Fruit fly (Drosophila melanogaster) whole organism, embryonic: Measurements from ENCODE around the gene Mgat4b.

Source experiments
- CG10267 ChIP-seq: fragments of 200-800 bp; sonication (Bioruptor generic); optimal IDR thresholded peaks from 2 replicates; lab custom pipeline; 2018; ENCODE audit warnings: missing biosample characterization, mild to moderate bottlenecking, missing genetic modification characterization, moderate library complexity
- CG10959 ChIP-seq: fragments of 200-800 bp; sonication (Bioruptor generic); IDR thresholded peaks from 2 replicates; pipeline ENCODE4 v1.3.6; 2022; ENCODE audit warnings: missing biosample characterization, missing genetic modification characterization
- CG12236 ChIP-seq: fragments of 200-800 bp; sonication (Bioruptor generic); optimal IDR thresholded peaks from 2 replicates; lab custom pipeline; 2016; ENCODE audit warnings: missing biosample characterization, missing genetic modification characterization
- CG13775 ChIP-seq: fragments of 200-800 bp; sonication (Bioruptor generic); optimal IDR thresholded peaks from 3 replicates; lab custom pipeline; 2017; ENCODE audit warnings: missing biosample characterization, mild to moderate bottlenecking, missing genetic modification characterization
- CG14014 ChIP-seq: fragments of 200-800 bp; sonication (Bioruptor generic); IDR thresholded peaks from 2 replicates; pipeline ENCODE4 v1.3.6; 2022; ENCODE audit warnings: missing biosample characterization, missing genetic modification characterization
- CG14710 ChIP-seq: fragments of 200-800 bp; sonication (Bioruptor generic); optimal IDR thresholded peaks from 3 replicates; lab custom pipeline; 2019; ENCODE audit warnings: missing biosample characterization, mild to moderate bottlenecking, missing genetic modification characterization, moderate library complexity
- CG15601 ChIP-seq: fragments of 200-800 bp; sonication (Bioruptor generic); optimal IDR thresholded peaks from 3 replicates; lab custom pipeline; 2019; ENCODE audit warnings: missing biosample characterization, mild to moderate bottlenecking, missing genetic modification characterization, moderate library complexity
- CG16813 ChIP-seq: fragments of 200-800 bp; sonication (Bioruptor generic); IDR thresholded peaks from 3 replicates; pipeline ENCODE4 v1.3.6; 2022; ENCODE audit warnings: missing biosample characterization, missing genetic modification characterization; ENCODE audit not compliant: partially characterized antibody
- CG17829 ChIP-seq: fragments of 200-800 bp; optimal IDR thresholded peaks from 2 replicates; lab custom pipeline; 2019; ENCODE audit warnings: missing biosample characterization, mild to moderate bottlenecking, missing genetic modification characterization, moderate library complexity
- CG4282 ChIP-seq: fragments of 200-800 bp; sonication (Bioruptor generic); optimal IDR thresholded peaks from 2 replicates; lab custom pipeline; 2016; ENCODE audit warnings: missing biosample characterization, missing genetic modification characterization
- CG4730 ChIP-seq: fragments of 200-800 bp; sonication (Bioruptor generic); IDR thresholded peaks from 2 replicates; pipeline ENCODE4 v1.3.6; 2022; ENCODE audit warnings: missing biosample characterization, missing genetic modification characterization
- CG6175 ChIP-seq: fragments of 200-800 bp; sonication (Bioruptor generic); IDR thresholded peaks from 3 replicates; pipeline ENCODE4 v1.3.6; 2022; ENCODE audit warnings: missing biosample characterization, missing genetic modification characterization
- CG6683 ChIP-seq: fragments of 200-800 bp; sonication (Bioruptor generic); optimal IDR thresholded peaks from 2 replicates; lab custom pipeline; 2017; ENCODE audit warnings: missing biosample characterization, mild to moderate bottlenecking, missing genetic modification characterization, missing genetic modification reagents
- CG6765 ChIP-seq: fragments of 200-800 bp; sonication (Bioruptor generic); optimal IDR thresholded peaks from 3 replicates; lab custom pipeline; 2017; ENCODE audit warnings: missing biosample characterization, mild to moderate bottlenecking, missing genetic modification characterization
- CG6854 ChIP-seq: fragments of 200-800 bp; sonication (Bioruptor generic); optimal IDR thresholded peaks from 3 replicates; lab custom pipeline; 2017; ENCODE audit warnings: missing biosample characterization, mild to moderate bottlenecking, missing genetic modification characterization
- CG7556 ChIP-seq: fragments of 200-800 bp; sonication (Bioruptor generic); optimal IDR thresholded peaks from 2 replicates; lab custom pipeline; 2017; ENCODE audit warnings: missing biosample characterization, mild to moderate bottlenecking, missing genetic modification characterization
- CG7963 ChIP-seq: fragments of 200-800 bp; sonication (Bioruptor generic); IDR thresholded peaks from 3 replicates; pipeline ENCODE4 v1.3.6; 2022; ENCODE audit warnings: missing biosample characterization, missing genetic modification characterization; ENCODE audit not compliant: partially characterized antibody
- CG8089 ChIP-seq: fragments of 200-800 bp; sonication (Bioruptor generic); optimal IDR thresholded peaks from 3 replicates; lab custom pipeline; 2016; ENCODE audit warnings: missing biosample characterization, missing genetic modification characterization
- CG8290 ChIP-seq, 3 experiments: fragments of 200-800 bp; sonication (Bioruptor generic); optimal IDR thresholded peaks; 2 replicates each; lab custom pipeline; 2016 to 2019; ENCODE audit warnings: missing biosample characterization in 3 of 3, missing genetic modification characterization in 3 of 3, mild to moderate bottlenecking in 2 of 3, moderate library complexity in 1 of 3
- CG9932 ChIP-seq: fragments of 200-800 bp; sonication (Bioruptor generic); IDR thresholded peaks from 2 replicates; pipeline ENCODE4 v1.3.6; 2022; ENCODE audit warnings: missing biosample characterization, missing genetic modification characterization
- CkIIα-i1 ChIP-seq: fragments of 200-800 bp; sonication (Bioruptor generic); IDR thresholded peaks from 2 replicates; pipeline ENCODE4 v1.3.6; 2022; ENCODE audit warnings: missing biosample characterization, missing genetic modification characterization
- D ChIP-seq, 2 experiments: fragments of 200-800 bp in 1 of 2; fragments of >200 bp in 1 of 2; sonication (Bioruptor generic) in 1 of 2; optimal IDR thresholded peaks; 2 replicates in 1 of 2; 3 replicates in 1 of 2; lab custom pipeline; 2017; ENCODE audit warnings: mild to moderate bottlenecking in 1 of 2, missing biosample characterization in 1 of 2, missing genetic modification characterization in 1 of 2, missing genetic modification reagents in 1 of 2
- Dbx ChIP-seq: fragments of 200-800 bp; sonication (Bioruptor generic); IDR thresholded peaks from 3 replicates; pipeline ENCODE4 v1.3.6; 2022; ENCODE audit warnings: missing biosample characterization, missing genetic modification characterization
- E2f1 ChIP-seq: fragments of 200-800 bp; sonication (Bioruptor generic); IDR thresholded peaks from 2 replicates; pipeline ENCODE4 v1.3.6; 2022; ENCODE audit warnings: missing biosample characterization, missing genetic modification characterization
- Hr39 ChIP-seq: fragments of >200 bp; optimal IDR thresholded peaks from 2 replicates; lab custom pipeline; 2017
- Mrtf ChIP-seq: fragments of 200-800 bp; sonication (Bioruptor generic); IDR thresholded peaks from 3 replicates; pipeline ENCODE4 v1.3.6; 2022; ENCODE audit warnings: missing biosample characterization, missing genetic modification characterization
- Nf-YA ChIP-seq: fragments of 200-800 bp; sonication (Bioruptor generic); IDR thresholded peaks from 2 replicates; pipeline ENCODE4 v1.3.6; 2022; ENCODE audit warnings: missing biosample characterization, missing genetic modification characterization
- Opbp ChIP-seq: fragments of 200-800 bp; sonication (Bioruptor generic); IDR thresholded peaks from 3 replicates; pipeline ENCODE4 v1.3.6; 2022; ENCODE audit warnings: missing biosample characterization, missing genetic modification characterization; ENCODE audit not compliant: partially characterized antibody
- Rx ChIP-seq: fragments of 200-800 bp; sonication (Bioruptor generic); IDR thresholded peaks from 2 replicates; pipeline ENCODE4 v1.3.6; 2022; ENCODE audit warnings: missing biosample characterization, missing genetic modification characterization
- Sox100B ChIP-seq: fragments of 200-800 bp; sonication (Bioruptor generic); optimal IDR thresholded peaks from 3 replicates; lab custom pipeline; 2018; ENCODE audit warnings: missing biosample characterization, mild to moderate bottlenecking, missing genetic modification characterization
- Taf1 ChIP-seq: fragments of 200-800 bp; sonication (Bioruptor generic); IDR thresholded peaks from 2 replicates; pipeline ENCODE4 v1.3.6; 2022; ENCODE audit warnings: missing biosample characterization, missing genetic modification characterization
- amos ChIP-seq: fragments of 200-800 bp; sonication (Bioruptor generic); IDR thresholded peaks from 2 replicates; pipeline ENCODE4 v1.3.6; 2022; ENCODE audit warnings: missing biosample characterization, missing genetic modification characterization; ENCODE audit not compliant: partially characterized antibody
- dpn ChIP-seq, 2 experiments: fragments of 200-800 bp; sonication (Bioruptor generic); optimal IDR thresholded peaks; 3 replicates each; lab custom pipeline; 2016; ENCODE audit warnings: missing biosample characterization in 2 of 2, missing genetic modification characterization in 2 of 2
- emc ChIP-seq: fragments of 200-800 bp; sonication (Bioruptor generic); optimal IDR thresholded peaks from 2 replicates; lab custom pipeline; 2016; ENCODE audit warnings: missing biosample characterization, missing genetic modification characterization
- en ChIP-seq: fragments of 200-800 bp; sonication (Bioruptor generic); optimal IDR thresholded peaks from 2 replicates; lab custom pipeline; 2016; ENCODE audit warnings: missing biosample characterization, missing genetic modification characterization
- eve ChIP-seq, 2 experiments: fragments of >200 bp; optimal IDR thresholded peaks; 2 replicates each; lab custom pipeline; 2017; ENCODE audit warnings: missing biosample characterization in 2 of 2, missing genetic modification characterization in 2 of 2
- fu2 ChIP-seq: fragments of 200-800 bp; sonication (Bioruptor generic); optimal IDR thresholded peaks from 2 replicates; lab custom pipeline; 2016; ENCODE audit warnings: missing biosample characterization, missing genetic modification characterization
- hbn ChIP-seq: fragments of 200-800 bp; sonication (Bioruptor generic); IDR thresholded peaks from 2 replicates; pipeline ENCODE4 v1.3.6; 2022; ENCODE audit warnings: missing biosample characterization, missing genetic modification characterization; ENCODE audit not compliant: partially characterized antibody
- ken ChIP-seq: fragments of 200-800 bp; sonication (Bioruptor generic); IDR thresholded peaks from 3 replicates; pipeline ENCODE4 v1.3.6; 2022; ENCODE audit warnings: missing biosample characterization, missing genetic modification characterization
- mam ChIP-seq: fragments of 200-800 bp; sonication (Bioruptor generic); optimal IDR thresholded peaks from 3 replicates; lab custom pipeline; 2016; ENCODE audit warnings: missing biosample characterization, missing genetic modification characterization
- mld ChIP-seq: fragments of 200-800 bp; sonication (Bioruptor generic); IDR thresholded peaks from 3 replicates; pipeline ENCODE4 v1.3.6; 2022; ENCODE audit warnings: missing biosample characterization, missing genetic modification characterization; ENCODE audit not compliant: partially characterized antibody
- odd ChIP-seq: fragments of 200-800 bp; sonication (Bioruptor generic); optimal IDR thresholded peaks from 2 replicates; lab custom pipeline; 2017; ENCODE audit warnings: missing biosample characterization, mild to moderate bottlenecking, missing genetic modification characterization
- pita ChIP-seq: fragments of 200-800 bp; sonication (Bioruptor generic); optimal IDR thresholded peaks from 2 replicates; lab custom pipeline; 2017; ENCODE audit warnings: missing biosample characterization, mild to moderate bottlenecking, missing genetic modification characterization
- ranshi ChIP-seq: fragments of 200-800 bp; sonication (Bioruptor generic); IDR thresholded peaks from 2 replicates; pipeline ENCODE4 v1.3.6; 2022; ENCODE audit warnings: missing biosample characterization, missing genetic modification characterization
- row ChIP-seq: fragments of 200-800 bp; sonication (Bioruptor generic); IDR thresholded peaks from 3 replicates; pipeline ENCODE4 v1.3.6; 2022; ENCODE audit warnings: missing biosample characterization, missing genetic modification characterization
- stc ChIP-seq: fragments of 200-800 bp; sonication (Bioruptor generic); IDR thresholded peaks from 2 replicates; pipeline ENCODE4 v1.3.6; 2022; ENCODE audit warnings: missing biosample characterization, missing genetic modification characterization
- tap ChIP-seq: fragments of 200-800 bp; optimal IDR thresholded peaks from 3 replicates; lab custom pipeline; 2019; ENCODE audit warnings: missing biosample characterization, mild to moderate bottlenecking, missing genetic modification characterization, moderate library complexity
- ttk ChIP-seq: fragments of 200-800 bp; sonication (Bioruptor generic); IDR thresholded peaks from 2 replicates; pipeline ENCODE4 v2.1.2; 2022; ENCODE audit warnings: missing biosample characterization, missing genetic modification characterization
- wdn ChIP-seq: fragments of 200-800 bp; sonication (Bioruptor generic); IDR thresholded peaks from 2 replicates; pipeline ENCODE4 v1.3.6; 2022; ENCODE audit warnings: missing biosample characterization, missing genetic modification characterization

Mgat4b gene

dm6 chr3L:14755951-14756723 is 12.9 kb downstream of the Mgat4b start:
- TF ChIP-seq stc (GFP tag; lab: Robert Waterston, UW) (peak; percentile 82), CG6683 (GFP tag; lab: Kevin White, UChicago) (peak; percentile 75), eve (GFP tag; optimal IDR thresholded peaks at IDR 0.05; lab: Kevin White, UChicago) (no peak), CG13775 (GFP tag; lab: Kevin White, UChicago) (peak; percentile 81), Hr39 (lab: Kevin White, UChicago) (no peak), Dbx (GFP tag; lab: Robert Waterston, UW) (peak; percentile 81), E2f1 (peak; percentile 79), wdn (GFP tag; lab: Robert Waterston, UW) (peak; percentile 54; the same call in 1 of the 2 replicates), CG12236 (peak; percentile 10), CG9932 (peak; percentile 86), Mrtf (GFP tag; lab: Robert Waterston, UW) (no peak; the same call in 2 of the 3 replicates), CG14014 (GFP tag; lab: Robert Waterston, UW) (peak; percentile 71), CG7963 (GFP tag; lab: Robert Waterston, UW) (no peak), amos (no peak; the same call in 1 of the 2 replicates), Taf1 (GFP tag; lab: Robert Waterston, UW) (peak; percentile 77), fu2 (GFP tag; lab: Kevin White, UChicago) (peak; percentile 86), mld (GFP tag; lab: Robert Waterston, UW) (no peak), CG6854 (GFP tag; lab: Kevin White, UChicago) (peak; percentile 81), CG15601 (tag; lab: Kevin White, UChicago) (peak; percentile 74), Nf-YA (GFP tag; lab: Robert Waterston, UW) (peak; percentile 64; the same call in 1 of the 2 replicates), pita (no peak), hbn (GFP tag; lab: Robert Waterston, UW) (peak; percentile 67; the same call in 1 of the 2 replicates), CG14710 (tag; lab: Kevin White, UChicago) (peak; percentile 70), dpn (GFP tag; optimal IDR thresholded peaks at IDR 0.05; lab: Kevin White, UChicago) (peak; percentile 84 to 85), tap (peak; percentile 82), en (GFP tag; lab: Kevin White, UChicago) (no peak), CG6175 (peak; percentile 65; the same call in 2 of the 3 replicates), Rx (GFP tag; lab: Robert Waterston, UW) (no peak), D (optimal IDR thresholded peaks at IDR 0.05; lab: Kevin White, UChicago) (no peak), D (GFP tag; optimal IDR thresholded peaks at IDR 0.05; lab: Kevin White, UChicago) (peak; percentile 74), ken (GFP tag; lab: Robert Waterston, UW) (peak; percentile 80), CG16813 (GFP tag; lab: Robert Waterston, UW) (no peak), CG7556 (GFP tag; lab: Kevin White, UChicago) (peak; percentile 93), ttk (GFP tag; lab: Robert Waterston, UW) (peak; percentile 78), CG17829 (tag; lab: Kevin White, UChicago) (peak; percentile 81), emc (GFP tag; lab: Kevin White, UChicago) (peak; percentile 54), CG4282 (GFP tag; lab: Kevin White, UChicago) (no peak), odd (GFP tag; lab: Kevin White, UChicago) (peak; percentile 84), CG10959 (GFP tag; lab: Robert Waterston, UW) (no peak), CG4730 (peak; percentile 81), CkIIα-i1 (no peak), Sox100B (GFP tag; lab: Kevin White, UChicago) (peak; percentile 95), ranshi (peak; percentile 70), mam (GFP tag; lab: Kevin White, UChicago) (peak; percentile 84), CG10267 (tag; lab: Kevin White, UChicago) (peak; percentile 71), CG8089 (GFP tag; lab: Kevin White, UChicago) (no peak), CG8290 (GFP tag; optimal IDR thresholded peaks at IDR 0.05; lab: Kevin White, UChicago) (no peak), CG8290 (tag; optimal IDR thresholded peaks at IDR 0.05; lab: Kevin White, UChicago) (peak; percentile 9 to 62), row (peak; percentile 92), Opbp (GFP tag; lab: Robert Waterston, UW) (no peak), CG6765 (GFP tag; lab: Kevin White, UChicago) (peak; percentile 87)
